Worm (Caenorhabditis elegans) whole organism, early embryonic: Measurements from ENCODE around the gene sro-1.

Experiments
- B0310.2 ChIP-seq: sonication (generic microtip); optimal IDR thresholded peaks from 2 replicates; lab custom pipeline; 2016; ENCODE audit warnings: mild to moderate bottlenecking, missing genetic modification characterization, missing compliant biosample characterization
- ama-1 ChIP-seq: fragments of 150-350 bp; optimal IDR thresholded peaks from 2 replicates; lab custom pipeline; 2014

- no peak for TF ChIP-seq B0310.2 (tag; lab: Kevin White, UChicago)
- TF ChIP-seq ama-1 (lab: Kevin White, UChicago), result no peak
Observed at ce11 chrII:7457210-7457609, 8.2 kb downstream of the sro-1 start, which contains the start of gene D1022.4.
